Fruit fly (Drosophila melanogaster): ENCODE data around the gene Nepl8.
A peak's percentile ranks its signal among the peaks of the same experiment; 100 is the strongest.

The Nepl8 gene

dm6 chr2L:16491123-16491751, 3.3 kb downstream of the Nepl8 start, which contains the start of gene Tpr2 (continued):
- TF ChIP-seq BtbVII (GFP tag; optimal IDR thresholded peaks at IDR 0.05) (peak; percentile 48), nmo (GFP tag; optimal IDR thresholded peaks at IDR 0.05) (peak; percentile 75), CG15479 (GFP tag; optimal IDR thresholded peaks at IDR 0.05) (peak; percentile 5), NC2β (GFP tag; optimal IDR thresholded peaks at IDR 0.05) (peak; percentile 71), NfI (GFP tag; optimal IDR thresholded peaks at IDR 0.05) (peak; percentile 71), emc (GFP tag; optimal IDR thresholded peaks at IDR 0.05) (peak; percentile 38), sens-2 (GFP tag; IDR thresholded peaks at IDR 0.05) (no peak), Hr51 (GFP tag; optimal IDR thresholded peaks at IDR 0.05) (peak; percentile 54 to 59), CG31441 (GFP tag; IDR thresholded peaks at IDR 0.05) (peak; percentile 73), jumu (GFP tag; optimal IDR thresholded peaks at IDR 0.05) (peak; percentile 42), Taf1 (GFP tag; IDR thresholded peaks at IDR 0.05) (no peak), Bteb2 (GFP tag; optimal IDR thresholded peaks at IDR 0.05) (peak; percentile 74), tup (GFP tag; optimal IDR thresholded peaks at IDR 0.05) (no peak), sim (GFP tag; IDR thresholded peaks at IDR 0.05) (no peak), CG12659 (GFP tag; optimal IDR thresholded peaks at IDR 0.05) (peak; percentile 87), hbn (GFP tag; IDR thresholded peaks at IDR 0.05; ENCODE audit: partially characterized antibody) (peak; percentile 95), CG2678 (tag; optimal IDR thresholded peaks at IDR 0.05) (peak; percentile 38), CG12769 (tag; optimal IDR thresholded peaks at IDR 0.05) (no peak), Dref (GFP tag; IDR thresholded peaks at IDR 0.05) (peak; percentile 73), row (GFP tag; IDR thresholded peaks at IDR 0.05) (peak; percentile 88), CG2202 (tag; optimal IDR thresholded peaks at IDR 0.05) (peak; percentile 50), CG2129 (GFP tag; IDR thresholded peaks at IDR 0.05; ENCODE audit: partially characterized antibody) (peak; percentile 97), Chrac-16 (GFP tag; optimal IDR thresholded peaks at IDR 0.05) (peak; percentile 36), croc (GFP tag; conservative IDR thresholded peaks at IDR 0.05) (peak; percentile 25; the same call in 1 of the 3 replicates), Ets97D (GFP tag; optimal IDR thresholded peaks at IDR 0.05) (peak; percentile 88), hb (GFP tag; IDR thresholded peaks at IDR 0.05; ENCODE audit: partially characterized antibody) (peak; percentile 80), CG8944 (GFP tag; optimal IDR thresholded peaks at IDR 0.05) (peak; percentile 7), bbx (GFP tag; IDR thresholded peaks at IDR 0.05; ENCODE audit: partially characterized antibody) (peak; percentile 77), pb (GFP tag; optimal IDR thresholded peaks at IDR 0.05) (no peak), CG9727 (GFP tag; optimal IDR thresholded peaks at IDR 0.05) (peak; percentile 50), pita (GFP tag; optimal IDR thresholded peaks at IDR 0.05) (peak; percentile 91), CG11723 (GFP tag; optimal IDR thresholded peaks at IDR 0.05) (peak; percentile 42), E2f2 (GFP tag; IDR thresholded peaks at IDR 0.05) (peak; percentile 74), so (GFP tag; IDR thresholded peaks at IDR 0.05) (no peak), CG8290 (GFP tag; optimal IDR thresholded peaks at IDR 0.05) (peak; percentile 95), CG8290 (tag; optimal IDR thresholded peaks at IDR 0.05) (peak; percentile 93 to 94), ac (GFP tag; optimal IDR thresholded peaks at IDR 0.05) (peak; percentile 17), CG6689 (GFP tag; IDR thresholded peaks at IDR 0.05) (no peak), prd (optimal IDR thresholded peaks at IDR 0.05) (no peak), prd (GFP tag; IDR thresholded peaks at IDR 0.05) (peak; percentile 49; the same call in 1 of the 3 replicates), CHES-1-like (GFP tag; optimal IDR thresholded peaks at IDR 0.05) (peak; percentile 52), CG8924 (tag; optimal IDR thresholded peaks at IDR 0.05) (peak; percentile 59), MBD-R2 (GFP tag; IDR thresholded peaks at IDR 0.05) (peak; percentile 70), Scr (GFP tag; IDR thresholded peaks at IDR 0.05; ENCODE audit: partially characterized antibody) (peak; percentile 95), CG4282 (GFP tag; optimal IDR thresholded peaks at IDR 0.05) (peak; percentile 53), Aef1 (GFP tag; IDR thresholded peaks at IDR 0.05) (no peak), cad (GFP tag; optimal IDR thresholded peaks at IDR 0.05) (no peak), CG30020 (tag; optimal IDR thresholded peaks at IDR 0.05) (peak; percentile 55), CG43689 (GFP tag; IDR thresholded peaks at IDR 0.05) (no peak), CG12071 (GFP tag; optimal IDR thresholded peaks at IDR 0.05) (no peak), CG18476 (GFP tag; optimal IDR thresholded peaks at IDR 0.05) (no peak)

Data from whole organism, embryonic.